Worm (Caenorhabditis elegans) whole organism, L3 larva: ENCODE measurements around the gene K10D6.4.

Experiments used
- ZK546.5 ChIP-seq: sonication (generic microtip); optimal IDR thresholded peaks from 2 replicates; lab custom pipeline; 2017; ENCODE audit warnings: missing biosample characterization, missing genetic modification characterization
- aly-2 ChIP-seq: fragments of 150-350 bp; optimal IDR thresholded peaks from 2 replicates; lab custom pipeline; 2014; ENCODE audit warnings: missing biosample characterization, missing genetic modification characterization
- ama-1 ChIP-seq: fragments of 150-350 bp; optimal IDR thresholded peaks from 2 replicates; lab custom pipeline; 2018
- ceh-16 ChIP-seq: sonication (generic microtip); optimal IDR thresholded peaks from 2 replicates; lab custom pipeline; 2017; ENCODE audit warnings: missing biosample characterization, missing genetic modification characterization
- ceh-28 ChIP-seq: fragments of 150-350 bp; optimal IDR thresholded peaks from 2 replicates; lab custom pipeline; 2014; ENCODE audit warnings: missing biosample characterization, missing genetic modification reagents, missing genetic modification characterization
- ceh-82 ChIP-seq: fragments of 150-350 bp; optimal IDR thresholded peaks from 2 replicates; lab custom pipeline; 2014; ENCODE audit warnings: missing biosample characterization, missing genetic modification characterization
- daf-12 ChIP-seq: fragments of 150-350 bp; optimal IDR thresholded peaks from 2 replicates; lab custom pipeline; 2014; ENCODE audit warnings: missing biosample characterization, missing genetic modification reagents, missing genetic modification characterization
- egl-27 ChIP-seq: sonication (generic microtip); optimal IDR thresholded peaks from 4 replicates; lab custom pipeline; 2017; ENCODE audit warnings: missing biosample characterization, missing genetic modification reagents, missing genetic modification characterization
- egl-5 ChIP-seq: fragments of 150-350 bp; optimal IDR thresholded peaks from 2 replicates; lab custom pipeline; 2017; ENCODE audit warnings: missing biosample characterization, missing genetic modification reagents, missing genetic modification characterization, inconsistent platforms
- elt-1 ChIP-seq: fragments of 150-350 bp; optimal IDR thresholded peaks from 2 replicates; lab custom pipeline; 2014; ENCODE audit warnings: missing biosample characterization, missing genetic modification characterization
- elt-2 ChIP-seq: sonication (generic microtip); optimal IDR thresholded peaks from 2 replicates; lab custom pipeline; 2016; ENCODE audit warnings: missing genetic modification reagents, mild to moderate bottlenecking, missing genetic modification characterization, missing compliant biosample characterization
- elt-3 ChIP-seq, 3 experiments: fragments of 150-350 bp in 1 of 3; sonication (generic microtip) in 2 of 3; optimal IDR thresholded peaks; 2 replicates in 2 of 3; 4 replicates in 1 of 3; lab custom pipeline; 2014 to 2017; ENCODE audit warnings: missing biosample characterization in 3 of 3, missing genetic modification characterization in 3 of 3
- eor-1 ChIP-seq, 2 experiments: fragments of 150-350 bp; optimal IDR thresholded peaks; 2 replicates each; lab custom pipeline; 2014 to 2018; ENCODE audit warnings: missing biosample characterization in 2 of 2, missing genetic modification characterization in 2 of 2
- fkh-10 ChIP-seq: sonication (generic microtip); optimal IDR thresholded peaks from 2 replicates; lab custom pipeline; 2017; ENCODE audit warnings: missing biosample characterization, missing genetic modification reagents, missing genetic modification characterization
- fkh-2 ChIP-seq: fragments of 150-350 bp; optimal IDR thresholded peaks from 2 replicates; lab custom pipeline; 2014; ENCODE audit warnings: missing biosample characterization, missing genetic modification reagents, missing genetic modification characterization
- lin-15B ChIP-seq: fragments of 150-350 bp; optimal IDR thresholded peaks from 2 replicates; lab custom pipeline; 2014; ENCODE audit warnings: missing biosample characterization, missing genetic modification characterization
- lsy-12 ChIP-seq: sonication (generic microtip); optimal IDR thresholded peaks from 2 replicates; lab custom pipeline; 2016; ENCODE audit warnings: mild to moderate bottlenecking, missing genetic modification characterization, missing compliant biosample characterization
- mml-1 ChIP-seq: fragments of 150-350 bp; sonication (generic microtip); optimal IDR thresholded peaks from 3 replicates; lab custom pipeline; 2014; ENCODE audit warnings: missing biosample characterization, missing genetic modification characterization
- nfya-1 ChIP-seq: sonication (generic microtip); optimal IDR thresholded peaks from 2 replicates; lab custom pipeline; 2017; ENCODE audit warnings: missing genetic modification characterization, mild to moderate bottlenecking, missing compliant biosample characterization, antibody characterized with exemption, moderate library complexity; ENCODE audit not compliant: insufficient read depth
- nhr-12 ChIP-seq: fragments of 150-350 bp; optimal IDR thresholded peaks from 2 replicates; lab custom pipeline; 2014; ENCODE audit warnings: missing biosample characterization, missing genetic modification characterization
- nhr-23 ChIP-seq: fragments of 150-350 bp; optimal IDR thresholded peaks from 2 replicates; lab custom pipeline; 2014; ENCODE audit warnings: missing biosample characterization, missing genetic modification reagents, missing genetic modification characterization
- nhr-237 ChIP-seq: fragments of 150-350 bp; optimal IDR thresholded peaks from 2 replicates; lab custom pipeline; 2014; ENCODE audit warnings: missing biosample characterization, missing genetic modification characterization
- nhr-25 ChIP-seq: sonication (generic microtip); optimal IDR thresholded peaks from 2 replicates; lab custom pipeline; 2017; ENCODE audit warnings: missing biosample characterization, missing genetic modification characterization
- nhr-28 ChIP-seq: fragments of 150-350 bp; optimal IDR thresholded peaks from 2 replicates; lab custom pipeline; 2014; ENCODE audit warnings: missing biosample characterization, missing genetic modification characterization
- nhr-43 ChIP-seq: sonication (generic microtip); optimal IDR thresholded peaks from 2 replicates; lab custom pipeline; 2016; ENCODE audit warnings: mild to moderate bottlenecking, missing genetic modification characterization, missing compliant biosample characterization; ENCODE audit not compliant: poor library complexity, severe bottlenecking
- nhr-76 ChIP-seq: fragments of 150-350 bp; sonication (generic microtip); optimal IDR thresholded peaks from 5 replicates; lab custom pipeline; 2014; ENCODE audit warnings: missing biosample characterization, missing genetic modification characterization
- pha-4 ChIP-seq: fragments of 150-350 bp; optimal IDR thresholded peaks from 2 replicates; lab custom pipeline; 2014; ENCODE audit warnings: missing biosample characterization, missing genetic modification reagents, missing genetic modification characterization
- pqm-1 ChIP-seq: fragments of 150-350 bp; optimal IDR thresholded peaks from 2 replicates; lab custom pipeline; 2017; ENCODE audit warnings: missing biosample characterization, missing genetic modification characterization, inconsistent platforms
- sea-2 ChIP-seq: fragments of 150-350 bp; sonication (generic microtip); optimal IDR thresholded peaks from 4 replicates; lab custom pipeline; 2014; ENCODE audit warnings: missing biosample characterization, missing genetic modification reagents, missing genetic modification characterization
- skn-1 ChIP-seq: fragments of 150-350 bp; optimal IDR thresholded peaks from 2 replicates; lab custom pipeline; 2014; ENCODE audit warnings: missing biosample characterization, missing genetic modification characterization
- snpc-4 ChIP-seq: fragments of 150-350 bp; optimal IDR thresholded peaks from 2 replicates; lab custom pipeline; 2014; ENCODE audit warnings: missing biosample characterization, missing genetic modification characterization
- tbx-2 ChIP-seq: sonication (generic microtip); optimal IDR thresholded peaks from 2 replicates; lab custom pipeline; 2016; ENCODE audit warnings: mild to moderate bottlenecking, missing genetic modification characterization, missing compliant biosample characterization
- unc-39 ChIP-seq: sonication (generic microtip); optimal IDR thresholded peaks from 4 replicates; lab custom pipeline; 2017; ENCODE audit warnings: missing biosample characterization, missing genetic modification characterization
- unc-62 ChIP-seq: fragments of 150-350 bp; sonication (generic microtip); optimal IDR thresholded peaks from 4 replicates; lab custom pipeline; 2014; ENCODE audit warnings: missing biosample characterization, missing genetic modification reagents, missing genetic modification characterization
- zag-1 ChIP-seq: fragments of 150-350 bp; optimal IDR thresholded peaks from 2 replicates; lab custom pipeline; 2014; ENCODE audit warnings: missing biosample characterization, missing genetic modification characterization
- ztf-11 ChIP-seq: fragments of 150-350 bp; optimal IDR thresholded peaks from 2 replicates; lab custom pipeline; 2014; ENCODE audit warnings: missing biosample characterization, missing genetic modification characterization
- ztf-4 ChIP-seq: fragments of 150-350 bp; optimal IDR thresholded peaks from 2 replicates; lab custom pipeline; 2014; ENCODE audit warnings: missing biosample characterization, missing genetic modification characterization

K10D6.4 gene

ce11 chrV:11201826-11202565, at the start of gene K10D6.4:
K10D6.4 (plus strand) TSS chrV:11201925.
- TF ChIP-seq pqm-1 (tag; lab: Kevin White, UChicago) (peak; percentile 13), nhr-28 (tag; lab: Kevin White, UChicago) (no peak), elt-2 (tag; lab: Kevin White, UChicago) (peak; percentile 75)

DNA sequence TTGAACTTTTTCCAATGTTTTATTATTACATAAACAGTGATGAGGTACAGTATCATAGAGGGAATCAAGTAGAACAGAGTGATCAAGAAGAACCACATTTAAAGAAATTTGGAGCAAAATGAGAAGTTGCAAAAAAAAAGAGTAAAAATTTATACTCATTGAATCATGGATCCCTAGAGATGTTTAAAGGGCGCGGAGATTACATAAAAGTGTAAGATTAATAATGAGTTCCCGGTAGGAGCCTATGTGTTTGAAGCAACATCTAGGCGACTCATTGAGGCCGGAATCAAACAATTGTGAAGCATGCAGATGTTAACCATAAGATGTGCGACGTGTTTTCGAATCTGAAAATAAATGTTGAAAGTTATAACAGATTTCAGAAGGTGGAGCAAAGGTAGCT, 49.4 kb upstream of the K10D6.4 start, which contains the start of gene srg-39:
srg-39 (minus strand) TSS at position 101 of the 400 bp plus-strand sequence.
- no peak for TF ChIP-seq aly-2 (tag; lab: Kevin White, UChicago)
- no peak for TF ChIP-seq tbx-2
- TF ChIP-seq nhr-237 (tag; lab: Kevin White, UChicago) = no peak
- no peak for TF ChIP-seq skn-1 (tag; lab: Kevin White, UChicago)
- TF ChIP-seq pqm-1 (tag; lab: Kevin White, UChicago) = no peak
- TF ChIP-seq elt-1 = no peak
- TF ChIP-seq nhr-12 (tag; lab: Kevin White, UChicago) = no peak
- TF ChIP-seq nhr-76 (tag; lab: Kevin White, UChicago) = no peak
- TF ChIP-seq elt-3 (tag; optimal IDR thresholded peaks at IDR 0.05; lab: Kevin White, UChicago) = no peak
- TF ChIP-seq unc-39 (tag; lab: Kevin White, UChicago) = no peak
- no peak for TF ChIP-seq unc-62 (GFP tag; lab: Kevin White, UChicago)
- TF ChIP-seq mml-1 = no peak
- TF ChIP-seq nhr-28 (tag; lab: Kevin White, UChicago) = no peak
- TF ChIP-seq pha-4 (tag; lab: Kevin White, UChicago) = no peak
- no peak for TF ChIP-seq ceh-28 (tag; lab: Kevin White, UChicago)
- TF ChIP-seq ama-1 = no peak
- no peak for TF ChIP-seq daf-12 (tag; lab: Kevin White, UChicago)
- no peak for TF ChIP-seq fkh-10 (GFP tag; lab: Kevin White, UChicago)
- TF ChIP-seq ceh-82 (tag; lab: Kevin White, UChicago) = no peak

ce11 chrV:11155553-11155952, 46.2 kb upstream of the K10D6.4 start, which contains the start of gene srg-38:
srg-38 (minus strand) TSS chrV:11155653.
- TF ChIP-seq snpc-4 = no peak
- TF ChIP-seq pqm-1 (tag; lab: Kevin White, UChicago) = no peak
- no peak for TF ChIP-seq nhr-28 (tag; lab: Kevin White, UChicago)
- no peak for TF ChIP-seq nhr-25
- no peak for TF ChIP-seq lin-15B (tag; lab: Kevin White, UChicago)
- no peak for TF ChIP-seq unc-39 (tag; lab: Kevin White, UChicago)
- TF ChIP-seq ceh-82 (tag; lab: Kevin White, UChicago) = no peak
- TF ChIP-seq egl-27 (tag; lab: Kevin White, UChicago) = no peak
- no peak for TF ChIP-seq zag-1 (tag; lab: Kevin White, UChicago)
- TF ChIP-seq lsy-12 (tag; lab: Kevin White, UChicago) = no peak
- TF ChIP-seq nhr-76 (tag; lab: Kevin White, UChicago) = no peak
- TF ChIP-seq nhr-237 (tag; lab: Kevin White, UChicago) = no peak
- TF ChIP-seq eor-1 (tag; optimal IDR thresholded peaks at IDR 0.05; lab: Kevin White, UChicago) = no peak
- TF ChIP-seq nfya-1 (tag; lab: Kevin White, UChicago) = no peak
- TF ChIP-seq ZK546.5 = no peak
- TF ChIP-seq elt-1 = no peak

- peak; percentile 42 for TF ChIP-seq elt-2 (tag; lab: Kevin White, UChicago)
- TF ChIP-seq egl-5 = no peak
Measured at ce11 chrV:11156589-11156988, 45.1 kb upstream of the K10D6.4 start.

DNA sequence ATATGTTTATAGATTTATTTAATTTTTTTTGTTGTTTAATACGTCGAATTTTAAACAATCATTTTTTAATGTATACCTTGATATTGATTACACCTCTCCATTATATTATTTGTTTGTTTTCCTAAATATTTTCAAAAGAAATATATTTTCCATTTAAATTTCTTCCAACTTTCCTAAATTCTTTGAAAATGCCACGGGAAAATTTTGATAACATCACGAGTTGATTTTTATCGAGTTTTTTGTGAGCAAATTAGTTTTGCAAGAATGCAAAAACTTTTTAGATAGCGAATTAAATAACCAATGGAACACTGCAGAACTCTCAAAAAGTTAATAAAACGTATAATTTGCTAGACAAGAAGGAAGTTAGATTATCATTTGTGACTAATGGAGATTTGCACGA, 43.8 kb upstream of the K10D6.4 start, which contains the start of gene srg-42:
srg-42 (minus strand) TSS at position 101 of the 400 bp plus-strand sequence.
- no peak for TF ChIP-seq eor-1 (tag; optimal IDR thresholded peaks at IDR 0.05; lab: Kevin White, UChicago)
- no peak for TF ChIP-seq fkh-2 (tag; lab: Kevin White, UChicago)
- TF ChIP-seq unc-39 (tag; lab: Kevin White, UChicago) = no peak
- TF ChIP-seq ceh-16 (tag; lab: Kevin White, UChicago) = no peak
- no peak for TF ChIP-seq zag-1 (tag; lab: Kevin White, UChicago)
- TF ChIP-seq ama-1 = no peak
- TF ChIP-seq tbx-2 = no peak
- TF ChIP-seq ztf-4 (tag; lab: Kevin White, UChicago) = no peak
- no peak for TF ChIP-seq ztf-11 (tag; lab: Kevin White, UChicago)
- TF ChIP-seq nhr-23 (tag; lab: Kevin White, UChicago) = no peak
- no peak for TF ChIP-seq sea-2 (GFP tag; lab: Kevin White, UChicago)
- no peak for TF ChIP-seq fkh-10 (GFP tag; lab: Kevin White, UChicago)
- TF ChIP-seq nhr-12 (tag; lab: Kevin White, UChicago) = no peak
- TF ChIP-seq nhr-237 (tag; lab: Kevin White, UChicago) = no peak
- TF ChIP-seq elt-1 = no peak
- TF ChIP-seq nhr-43 (tag; lab: Kevin White, UChicago) = no peak
- TF ChIP-seq nhr-76 (tag; lab: Kevin White, UChicago) = no peak
- no peak for TF ChIP-seq unc-62 (GFP tag; lab: Kevin White, UChicago)
